Worm (Caenorhabditis elegans) whole organism, mixed stage, embryonic: Measurements from ENCODE around the gene arle-14.

Experiments
- ces-1 ChIP-seq: fragments of 150-350 bp; optimal IDR thresholded peaks from 2 replicates; lab custom pipeline; 2014; ENCODE audit warnings: missing biosample characterization, missing genetic modification reagents, missing genetic modification characterization
- lin-13 ChIP-seq: fragments of 150-350 bp; optimal IDR thresholded peaks from 2 replicates; lab custom pipeline; 2014; ENCODE audit warnings: missing biosample characterization, missing genetic modification characterization
- nhr-12 ChIP-seq: fragments of 150-350 bp; optimal IDR thresholded peaks from 2 replicates; lab custom pipeline; 2014; ENCODE audit warnings: missing biosample characterization, missing genetic modification characterization
- nhr-2 ChIP-seq: fragments of 150-350 bp; optimal IDR thresholded peaks from 2 replicates; lab custom pipeline; 2014; ENCODE audit warnings: missing biosample characterization, missing genetic modification characterization
- nhr-237 ChIP-seq: fragments of 150-350 bp; optimal IDR thresholded peaks from 2 replicates; lab custom pipeline; 2014; ENCODE audit warnings: missing biosample characterization, missing genetic modification characterization
- nhr-76 ChIP-seq: sonication (generic microtip); optimal IDR thresholded peaks from 2 replicates; lab custom pipeline; 2017; ENCODE audit warnings: missing biosample characterization, missing genetic modification characterization
- pha-4 ChIP-seq: fragments of 150-350 bp; optimal IDR thresholded peaks from 2 replicates; lab custom pipeline; 2018; ENCODE audit warnings: missing biosample characterization, missing genetic modification reagents, missing genetic modification characterization
- sem-2 ChIP-seq: fragments of 200-800 bp; sonication (Bioruptor generic); optimal IDR thresholded peaks from 2 replicates; lab custom pipeline; 2018; ENCODE audit warnings: mild to moderate bottlenecking, missing genetic modification characterization, missing compliant biosample characterization
- snpc-4 ChIP-seq: fragments of 150-350 bp; optimal IDR thresholded peaks from 2 replicates; lab custom pipeline; 2014; ENCODE audit warnings: missing biosample characterization, missing genetic modification characterization
- sptf-1 ChIP-seq: sonication (generic microtip); optimal IDR thresholded peaks from 2 replicates; lab custom pipeline; 2017; ENCODE audit warnings: mild to moderate bottlenecking, missing genetic modification characterization, moderate library complexity, missing compliant biosample characterization

ce11 chrIII:5697266-5697665 lies 4.6 kb downstream of the arle-14 start, which contains the start of gene B0336.7:
- TF ChIP-seq sptf-1 (tag; lab: Kevin White, UChicago): no peak
- no peak for TF ChIP-seq lin-13 (tag; lab: Kevin White, UChicago)
- TF ChIP-seq nhr-237: no peak
- no peak for TF ChIP-seq sem-2 (GFP tag; lab: Kevin White, UChicago)
- no peak for TF ChIP-seq pha-4 (tag; lab: Kevin White, UChicago)
- no peak for TF ChIP-seq nhr-76 (tag; lab: Kevin White, UChicago)
- TF ChIP-seq nhr-12 (tag; lab: Kevin White, UChicago): no peak
- TF ChIP-seq ces-1 (GFP tag; lab: Kevin White, UChicago): no peak
- TF ChIP-seq nhr-2 (tag; lab: Kevin White, UChicago): no peak
- TF ChIP-seq snpc-4 (tag; lab: Kevin White, UChicago): no peak
